Worm (Caenorhabditis elegans) whole organism, L2 larva: ENCODE results near the gene hrpu-2.
"Not testable (repeated sequence)": the region's sequence is repeated elsewhere in the genome, so short reads cannot be mapped to it uniquely, and the experiment has no call there.

Experiments used
- C34F6.9 ChIP-seq: fragments of 150-350 bp; optimal IDR thresholded peaks from 2 replicates; lab custom pipeline; 2014; ENCODE audit warnings: missing biosample characterization, missing genetic modification characterization
- F13H6.1 ChIP-seq: sonication (generic microtip); optimal IDR thresholded peaks from 2 replicates; lab custom pipeline; 2016; ENCODE audit warnings: missing genetic modification characterization, missing compliant biosample characterization
- R02D3.7 ChIP-seq: fragments of 150-350 bp; optimal IDR thresholded peaks from 2 replicates; lab custom pipeline; 2014; ENCODE audit warnings: missing biosample characterization, missing genetic modification characterization
- ZK546.5 ChIP-seq: sonication (generic microtip); optimal IDR thresholded peaks from 2 replicates; lab custom pipeline; 2017; ENCODE audit warnings: missing biosample characterization, missing genetic modification characterization
- blmp-1 ChIP-seq: sonication (generic microtip); optimal IDR thresholded peaks from 2 replicates; lab custom pipeline; 2017; ENCODE audit warnings: missing genetic modification characterization, mild to moderate bottlenecking, missing compliant biosample characterization, antibody characterized with exemption, moderate library complexity; ENCODE audit not compliant: insufficient read depth
- ceh-16 ChIP-seq: fragments of 150-350 bp; optimal IDR thresholded peaks from 2 replicates; lab custom pipeline; 2014; ENCODE audit warnings: missing biosample characterization, missing genetic modification characterization
- dmd-4 ChIP-seq: sonication (generic microtip); optimal IDR thresholded peaks from 2 replicates; lab custom pipeline; 2017; ENCODE audit warnings: missing biosample characterization, missing genetic modification characterization
- egl-27 ChIP-seq: sonication (generic microtip); optimal IDR thresholded peaks from 3 replicates; lab custom pipeline; 2017; ENCODE audit warnings: missing biosample characterization, missing genetic modification reagents, missing genetic modification characterization
- elt-1 ChIP-seq: fragments of 150-350 bp; optimal IDR thresholded peaks from 2 replicates; lab custom pipeline; 2014; ENCODE audit warnings: missing biosample characterization, missing genetic modification characterization
- elt-3 ChIP-seq: sonication (generic microtip); optimal IDR thresholded peaks from 2 replicates; lab custom pipeline; 2017; ENCODE audit warnings: missing biosample characterization, missing genetic modification characterization
- fos-1 ChIP-seq: fragments of 150-350 bp; optimal IDR thresholded peaks from 2 replicates; lab custom pipeline; 2014; ENCODE audit warnings: missing biosample characterization, missing genetic modification characterization
- gmeb-1 ChIP-seq: fragments of 150-350 bp; optimal IDR thresholded peaks from 2 replicates; lab custom pipeline; 2014; ENCODE audit warnings: missing biosample characterization, missing genetic modification characterization
- lin-11 ChIP-seq: fragments of 150-350 bp; sonication (generic microtip); optimal IDR thresholded peaks from 2 replicates; lab custom pipeline; 2014; ENCODE audit warnings: missing biosample characterization, missing genetic modification characterization, inconsistent platforms, mixed read lengths
- lin-13 ChIP-seq: fragments of 150-350 bp; optimal IDR thresholded peaks from 2 replicates; lab custom pipeline; 2014; ENCODE audit warnings: missing biosample characterization, missing genetic modification reagents, missing genetic modification characterization
- lin-39 ChIP-seq: fragments of 150-350 bp; optimal IDR thresholded peaks from 2 replicates; lab custom pipeline; 2014; ENCODE audit warnings: missing biosample characterization, missing genetic modification reagents, missing genetic modification characterization
- lsy-2 ChIP-seq, 2 experiments: fragments of 150-350 bp in 1 of 2; sonication (generic microtip) in 1 of 2; optimal IDR thresholded peaks; 2 replicates each; lab custom pipeline; 2014 to 2017; ENCODE audit warnings: missing biosample characterization in 2 of 2, missing genetic modification characterization in 2 of 2
- mab-5 ChIP-seq: fragments of 150-350 bp; optimal IDR thresholded peaks from 2 replicates; lab custom pipeline; 2014; ENCODE audit warnings: missing biosample characterization, missing genetic modification characterization
- mbf-1 ChIP-seq: sonication (generic microtip); optimal IDR thresholded peaks from 2 replicates; lab custom pipeline; 2017; ENCODE audit warnings: missing biosample characterization, missing genetic modification characterization
- mdl-1 ChIP-seq, 2 experiments: fragments of 150-350 bp in 1 of 2; sonication (generic microtip) in 1 of 2; optimal IDR thresholded peaks; 2 replicates each; lab custom pipeline; 2017; ENCODE audit warnings: missing biosample characterization in 2 of 2, missing genetic modification characterization in 2 of 2
- nhr-11 ChIP-seq: fragments of 150-350 bp; optimal IDR thresholded peaks from 2 replicates; lab custom pipeline; 2014; ENCODE audit warnings: missing biosample characterization, missing genetic modification characterization
- nhr-12 ChIP-seq: fragments of 150-350 bp; optimal IDR thresholded peaks from 2 replicates; lab custom pipeline; 2014; ENCODE audit warnings: missing biosample characterization, missing genetic modification characterization
- nhr-129 ChIP-seq: fragments of 150-350 bp; optimal IDR thresholded peaks from 2 replicates; lab custom pipeline; 2014; ENCODE audit warnings: missing biosample characterization, missing genetic modification characterization
- nhr-23 ChIP-seq: fragments of 150-350 bp; optimal IDR thresholded peaks from 2 replicates; lab custom pipeline; 2014; ENCODE audit warnings: missing biosample characterization, missing genetic modification reagents, missing genetic modification characterization
- nhr-237 ChIP-seq: fragments of 150-350 bp; optimal IDR thresholded peaks from 2 replicates; lab custom pipeline; 2014; ENCODE audit warnings: missing biosample characterization, missing genetic modification characterization
- nhr-25 ChIP-seq: fragments of 150-350 bp; sonication (generic microtip); optimal IDR thresholded peaks from 3 replicates; lab custom pipeline; 2014; ENCODE audit warnings: missing biosample characterization, missing genetic modification characterization
- nhr-6 ChIP-seq: fragments of 150-350 bp; optimal IDR thresholded peaks from 2 replicates; lab custom pipeline; 2014; ENCODE audit warnings: missing biosample characterization, missing genetic modification characterization
- nhr-77 ChIP-seq: fragments of 150-350 bp; optimal IDR thresholded peaks from 2 replicates; lab custom pipeline; 2014; ENCODE audit warnings: missing biosample characterization, missing genetic modification characterization
- peb-1 ChIP-seq: fragments of 150-350 bp; optimal IDR thresholded peaks from 2 replicates; lab custom pipeline; 2014; ENCODE audit warnings: missing biosample characterization, missing genetic modification characterization
- sem-4 ChIP-seq: fragments of 150-350 bp; optimal IDR thresholded peaks from 2 replicates; lab custom pipeline; 2014; ENCODE audit warnings: missing biosample characterization, missing genetic modification reagents, missing genetic modification characterization
- skn-1 ChIP-seq: sonication (generic microtip); optimal IDR thresholded peaks from 2 replicates; lab custom pipeline; 2017; ENCODE audit warnings: missing biosample characterization, missing genetic modification characterization
- sma-3 ChIP-seq: sonication (generic microtip); optimal IDR thresholded peaks from 2 replicates; lab custom pipeline; 2016; ENCODE audit warnings: missing genetic modification reagents, missing genetic modification characterization, missing compliant biosample characterization
- sma-9 ChIP-seq, 2 experiments: fragments of 150-350 bp in 1 of 2; sonication (generic microtip) in 1 of 2; optimal IDR thresholded peaks; 2 replicates each; lab custom pipeline; 2014 to 2016; ENCODE audit warnings: missing genetic modification characterization in 2 of 2, mild to moderate bottlenecking in 1 of 2, missing biosample characterization in 1 of 2, missing compliant biosample characterization in 1 of 2, missing genetic modification reagents in 1 of 2, moderate library complexity in 1 of 2
- unc-39 ChIP-seq: fragments of 150-350 bp; optimal IDR thresholded peaks from 2 replicates; lab custom pipeline; 2014; ENCODE audit warnings: missing biosample characterization, missing genetic modification characterization
- unc-55 ChIP-seq: fragments of 150-350 bp; sonication (generic microtip); optimal IDR thresholded peaks from 3 replicates; lab custom pipeline; 2014; ENCODE audit warnings: missing biosample characterization, missing genetic modification reagents, missing genetic modification characterization
- unc-62 ChIP-seq: fragments of 150-350 bp; optimal IDR thresholded peaks from 2 replicates; lab custom pipeline; 2014; ENCODE audit warnings: missing biosample characterization, missing genetic modification reagents, missing genetic modification characterization
- zag-1 ChIP-seq: fragments of 150-350 bp; optimal IDR thresholded peaks from 2 replicates; lab custom pipeline; 2014; ENCODE audit warnings: missing biosample characterization, missing genetic modification characterization
- ztf-1 ChIP-seq: fragments of 200-800 bp; sonication (Bioruptor generic); conservative IDR thresholded peaks from 2 replicates; pipeline ENCODE4 v1.3.6; 2022; ENCODE audit warnings: missing genetic modification characterization, missing compliant biosample characterization
- ztf-11 ChIP-seq: sonication (generic microtip); optimal IDR thresholded peaks from 2 replicates; lab custom pipeline; 2017; ENCODE audit warnings: missing biosample characterization, missing genetic modification characterization
- ztf-4 ChIP-seq: fragments of 150-350 bp; optimal IDR thresholded peaks from 2 replicates; lab custom pipeline; 2014; ENCODE audit warnings: missing biosample characterization, missing genetic modification characterization

The hrpu-2 gene

ce11 chrIV:2193558-2193957 is 15.9 kb downstream of the hrpu-2 start:
- TF ChIP-seq nhr-129 (tag; lab: Kevin White, UChicago) (peak; percentile 67), nhr-12 (tag; lab: Kevin White, UChicago) (no peak), unc-39 (tag; lab: Kevin White, UChicago) (no peak), nhr-11 (tag; lab: Kevin White, UChicago) (no peak)

ce11 chrIV:2195598-2195997 is 17.9 kb downstream of the hrpu-2 start:
- no peak for TF ChIP-seq F13H6.1 (tag; lab: Kevin White, UChicago)
- TF ChIP-seq fos-1 (tag; lab: Kevin White, UChicago), result no peak
- peak; percentile 15 for TF ChIP-seq nhr-25 (tag; lab: Kevin White, UChicago)
- no peak for TF ChIP-seq nhr-129 (tag; lab: Kevin White, UChicago)
- TF ChIP-seq sma-9 (GFP tag; optimal IDR thresholded peaks at IDR 0.05; lab: Kevin White, UChicago), result peak; percentile 11
- no peak for TF ChIP-seq sma-9 (tag; optimal IDR thresholded peaks at IDR 0.05; lab: Kevin White, UChicago)
- TF ChIP-seq mab-5 (tag; lab: Kevin White, UChicago), result no peak
- TF ChIP-seq sem-4 (tag; lab: Kevin White, UChicago), result no peak
- TF ChIP-seq ztf-11, result no peak

- TF ChIP-seq elt-3, result no peak
- no peak for TF ChIP-seq nhr-23 (tag; lab: Kevin White, UChicago)
- TF ChIP-seq ZK546.5 (tag; lab: Kevin White, UChicago), result no peak
- no peak for TF ChIP-seq R02D3.7 (tag; lab: Kevin White, UChicago)
- no peak for TF ChIP-seq F13H6.1 (tag; lab: Kevin White, UChicago)
- no peak for TF ChIP-seq blmp-1 (tag; lab: Kevin White, UChicago)
- no peak for TF ChIP-seq nhr-77
- no peak for TF ChIP-seq unc-62 (GFP tag; lab: Kevin White, UChicago)
These were observed 21.0 kb downstream of the hrpu-2 start, which contains the start of gene Y71G10AR.4 for ce11 chrIV:2198741-2199140. TSS of gene Y71G10AR.4 (plus strand) at chrIV:2199041.

ce11 chrIV:2216756-2217155 is 39.1 kb downstream of the hrpu-2 start, which contains the start of gene T04C4.3:
TSS of gene T04C4.3 (minus strand) at chrIV:2216856.
- TF ChIP-seq lin-13 (GFP tag; lab: Kevin White, UChicago); lin-11 (tag; lab: Kevin White, UChicago); nhr-12 (tag; lab: Kevin White, UChicago): not testable (repeated sequence)
- TF ChIP-seq, all 48 proteins: peak for 0; not testable (repeated sequence) for 48

- TF ChIP-seq ZK546.5 (tag; lab: Kevin White, UChicago) (no peak), ztf-4 (tag; lab: Kevin White, UChicago) (no peak), nhr-237 (tag; lab: Kevin White, UChicago) (no peak), sma-3 (GFP tag; lab: Kevin White, UChicago) (no peak), zag-1 (tag; lab: Kevin White, UChicago) (no peak), ceh-16 (no peak), elt-1 (tag; lab: Kevin White, UChicago) (no peak), nhr-6 (tag; lab: Kevin White, UChicago) (no peak), nhr-25 (tag; lab: Kevin White, UChicago) (no peak), nhr-129 (tag; lab: Kevin White, UChicago) (peak; percentile 37), nhr-77 (no peak), lin-11 (tag; lab: Kevin White, UChicago) (no peak), lin-39 (tag; lab: Kevin White, UChicago) (no peak), nhr-12 (tag; lab: Kevin White, UChicago) (no peak), egl-27 (no peak), C34F6.9 (tag; lab: Kevin White, UChicago) (peak; percentile 14), unc-55 (GFP tag; lab: Kevin White, UChicago) (no peak), fos-1 (tag; lab: Kevin White, UChicago) (no peak), skn-1 (tag; lab: Kevin White, UChicago) (no peak), unc-62 (GFP tag; lab: Kevin White, UChicago) (no peak), R02D3.7 (tag; lab: Kevin White, UChicago) (no peak), peb-1 (tag; lab: Kevin White, UChicago) (no peak), F13H6.1 (tag; lab: Kevin White, UChicago) (peak; percentile 75), gmeb-1 (tag; lab: Kevin White, UChicago) (no peak), ztf-1 (no peak), dmd-4 (tag; lab: Kevin White, UChicago) (no peak), sem-4 (tag; lab: Kevin White, UChicago) (no peak), lsy-2 (tag; optimal IDR thresholded peaks at IDR 0.05; lab: Kevin White, UChicago) (no peak), mbf-1 (tag; lab: Kevin White, UChicago) (no peak), mdl-1 (tag; optimal IDR thresholded peaks at IDR 0.05; lab: Kevin White, UChicago) (peak; percentile 17 to 24), sma-9 (GFP tag; optimal IDR thresholded peaks at IDR 0.05; lab: Kevin White, UChicago) (peak; percentile 37), sma-9 (tag; optimal IDR thresholded peaks at IDR 0.05; lab: Kevin White, UChicago) (no peak)
These were observed 39.6 kb downstream of the hrpu-2 start for ce11 chrIV:2217260-2217659.
